Fruit fly (Drosophila melanogaster) whole organism, embryonic: Measurements from ENCODE around the gene Mst89B.

Experiments
- CG10267 ChIP-seq: fragments of 200-800 bp; sonication (Bioruptor generic); optimal IDR thresholded peaks from 2 replicates; lab custom pipeline; 2018; ENCODE audit warnings: missing biosample characterization, mild to moderate bottlenecking, missing genetic modification characterization, moderate library complexity
- CG10462 ChIP-seq: fragments of 200-800 bp; sonication (Bioruptor generic); optimal IDR thresholded peaks from 2 replicates; lab custom pipeline; 2016; ENCODE audit warnings: missing biosample characterization, missing genetic modification characterization
- CG10979 ChIP-seq: fragments of 200-800 bp; sonication (Bioruptor generic); optimal IDR thresholded peaks from 2 replicates; lab custom pipeline; 2018; ENCODE audit warnings: missing biosample characterization, mild to moderate bottlenecking, missing genetic modification characterization, moderate library complexity
- CG11504 ChIP-seq: fragments of 200-800 bp; sonication (Bioruptor generic); optimal IDR thresholded peaks from 3 replicates; lab custom pipeline; 2019; ENCODE audit warnings: missing biosample characterization, mild to moderate bottlenecking, missing genetic modification characterization, moderate library complexity
- CG11723 ChIP-seq: fragments of 200-800 bp; sonication (Bioruptor generic); optimal IDR thresholded peaks from 2 replicates; lab custom pipeline; 2017; ENCODE audit warnings: missing biosample characterization, mild to moderate bottlenecking, missing genetic modification characterization
- CG12744 ChIP-seq: fragments of 200-800 bp; sonication (Bioruptor generic); optimal IDR thresholded peaks from 2 replicates; lab custom pipeline; 2016; ENCODE audit warnings: missing biosample characterization, missing genetic modification characterization
- CG13287 ChIP-seq: fragments of 200-800 bp; sonication (Bioruptor generic); IDR thresholded peaks from 2 replicates; pipeline ENCODE4 v1.3.6; 2022; ENCODE audit warnings: missing biosample characterization, missing genetic modification characterization; ENCODE audit not compliant: partially characterized antibody
- CG13296 ChIP-seq: fragments of 200-800 bp; sonication (Bioruptor generic); optimal IDR thresholded peaks from 3 replicates; lab custom pipeline; 2018; ENCODE audit warnings: missing biosample characterization, mild to moderate bottlenecking, missing genetic modification characterization
- CG14014 ChIP-seq: fragments of 200-800 bp; sonication (Bioruptor generic); IDR thresholded peaks from 2 replicates; pipeline ENCODE4 v1.3.6; 2022; ENCODE audit warnings: missing biosample characterization, missing genetic modification characterization
- CG1602 ChIP-seq: fragments of 200-800 bp; sonication (Bioruptor generic); optimal IDR thresholded peaks from 3 replicates; lab custom pipeline; 2016; ENCODE audit warnings: missing biosample characterization, missing genetic modification characterization
- CG16779 ChIP-seq: fragments of 200-800 bp; sonication (Bioruptor generic); IDR thresholded peaks from 2 replicates; pipeline ENCODE4 v1.3.6; 2022; ENCODE audit warnings: missing biosample characterization, missing genetic modification characterization
- CG1832 ChIP-seq: fragments of 200-800 bp; sonication (Bioruptor generic); optimal IDR thresholded peaks from 2 replicates; lab custom pipeline; 2017; ENCODE audit warnings: missing biosample characterization, mild to moderate bottlenecking, missing genetic modification characterization, inconsistent platforms
- CG18764 ChIP-seq: fragments of 200-800 bp; sonication (Bioruptor generic); optimal IDR thresholded peaks from 3 replicates; lab custom pipeline; 2016; ENCODE audit warnings: missing biosample characterization, missing genetic modification characterization
- CG2129 ChIP-seq: fragments of 200-800 bp; sonication (Bioruptor generic); IDR thresholded peaks from 2 replicates; pipeline ENCODE4 v1.3.6; 2022; ENCODE audit warnings: missing biosample characterization, missing genetic modification characterization; ENCODE audit not compliant: partially characterized antibody
- CG2712 ChIP-seq: fragments of 200-800 bp; optimal IDR thresholded peaks from 3 replicates; lab custom pipeline; 2019; ENCODE audit warnings: missing biosample characterization, mild to moderate bottlenecking, missing genetic modification characterization, moderate library complexity
- CG2875 ChIP-seq: fragments of 200-800 bp; sonication (Bioruptor generic); optimal IDR thresholded peaks from 2 replicates; lab custom pipeline; 2017; ENCODE audit warnings: missing biosample characterization, mild to moderate bottlenecking, missing genetic modification characterization, missing genetic modification reagents
- CG4404 ChIP-seq: fragments of 200-800 bp; sonication (Bioruptor generic); IDR thresholded peaks from 2 replicates; pipeline ENCODE4 v1.3.6; 2022; ENCODE audit warnings: missing biosample characterization, missing genetic modification characterization
- CG4617 ChIP-seq: fragments of 200-800 bp; sonication (Bioruptor generic); optimal IDR thresholded peaks from 3 replicates; lab custom pipeline; 2016; ENCODE audit warnings: missing biosample characterization, missing genetic modification characterization, borderline replicate concordance
- CG7963 ChIP-seq: fragments of 200-800 bp; sonication (Bioruptor generic); IDR thresholded peaks from 3 replicates; pipeline ENCODE4 v1.3.6; 2022; ENCODE audit warnings: missing biosample characterization, missing genetic modification characterization; ENCODE audit not compliant: partially characterized antibody
- CG7987 ChIP-seq: fragments of 200-800 bp; sonication (Bioruptor generic); optimal IDR thresholded peaks from 2 replicates; lab custom pipeline; 2018; ENCODE audit warnings: missing biosample characterization, mild to moderate bottlenecking, missing genetic modification characterization, moderate library complexity
- Drgx ChIP-seq: fragments of 200-800 bp; sonication (Bioruptor generic); IDR thresholded peaks from 2 replicates; pipeline ENCODE4 v1.3.6; 2022; ENCODE audit warnings: missing biosample characterization, missing genetic modification characterization
- H2.0 ChIP-seq: fragments of 200-800 bp; sonication (Bioruptor generic); IDR thresholded peaks from 2 replicates; pipeline ENCODE4 v1.3.6; 2022; ENCODE audit warnings: missing biosample characterization, missing genetic modification characterization
- HLH54F ChIP-seq: fragments of 200-800 bp; sonication (Bioruptor generic); optimal IDR thresholded peaks from 3 replicates; lab custom pipeline; 2016; ENCODE audit warnings: missing biosample characterization, missing genetic modification characterization
- Hr51 ChIP-seq, 2 experiments: fragments of 200-800 bp; sonication (Bioruptor generic); optimal IDR thresholded peaks; 2 replicates in 1 of 2; 3 replicates in 1 of 2; lab custom pipeline; 2016 to 2018; ENCODE audit warnings: missing biosample characterization in 2 of 2, missing genetic modification characterization in 2 of 2, mild to moderate bottlenecking in 1 of 2, moderate library complexity in 1 of 2
- Myb ChIP-seq: fragments of 200-800 bp; sonication (Bioruptor generic); optimal IDR thresholded peaks from 2 replicates; lab custom pipeline; 2016; ENCODE audit warnings: missing biosample characterization, missing genetic modification characterization
- NC2β ChIP-seq: fragments of 200-800 bp; sonication (Bioruptor generic); optimal IDR thresholded peaks from 2 replicates; lab custom pipeline; 2016; ENCODE audit warnings: missing biosample characterization, missing genetic modification characterization
- NFAT ChIP-seq: fragments of 200-800 bp; sonication (Bioruptor generic); IDR thresholded peaks from 2 replicates; pipeline ENCODE4 v1.3.6; 2022; ENCODE audit warnings: missing biosample characterization, missing genetic modification characterization
- Oli ChIP-seq: fragments of 200-800 bp; sonication (Bioruptor generic); optimal IDR thresholded peaks from 2 replicates; lab custom pipeline; 2018; ENCODE audit warnings: missing biosample characterization, mild to moderate bottlenecking, missing genetic modification characterization, moderate library complexity
- Ptx1 ChIP-seq: fragments of 200-800 bp; sonication (Bioruptor generic); IDR thresholded peaks from 2 replicates; pipeline ENCODE4 v1.3.6; 2022; ENCODE audit warnings: missing biosample characterization, missing genetic modification characterization
- Spps ChIP-seq: fragments of 200-800 bp; sonication (Bioruptor generic); optimal IDR thresholded peaks from 2 replicates; lab custom pipeline; 2018; ENCODE audit warnings: missing biosample characterization, mild to moderate bottlenecking, missing genetic modification characterization
- TFAM ChIP-seq: fragments of 200-800 bp; sonication (Bioruptor generic); optimal IDR thresholded peaks from 2 replicates; lab custom pipeline; 2017; ENCODE audit warnings: missing biosample characterization, missing genetic modification characterization, inconsistent platforms
- Taf1 ChIP-seq: fragments of 200-800 bp; sonication (Bioruptor generic); IDR thresholded peaks from 2 replicates; pipeline ENCODE4 v1.3.6; 2022; ENCODE audit warnings: missing biosample characterization, missing genetic modification characterization
- Xbp1 ChIP-seq: fragments of 200-800 bp; sonication (Bioruptor generic); optimal IDR thresholded peaks from 3 replicates; lab custom pipeline; 2016; ENCODE audit warnings: missing biosample characterization, mild to moderate bottlenecking, missing genetic modification characterization
- abd-A ChIP-seq: fragments of 200-800 bp; sonication (Bioruptor generic); optimal IDR thresholded peaks from 3 replicates; lab custom pipeline; 2019; ENCODE audit warnings: missing biosample characterization, mild to moderate bottlenecking, missing genetic modification characterization, moderate library complexity
- az2 ChIP-seq: fragments of 200-800 bp; sonication (Bioruptor generic); optimal IDR thresholded peaks from 3 replicates; lab custom pipeline; 2016; ENCODE audit warnings: missing biosample characterization, missing genetic modification characterization
- bbx ChIP-seq: fragments of 200-800 bp; sonication (Bioruptor generic); IDR thresholded peaks from 2 replicates; pipeline ENCODE4 v1.3.6; 2022; ENCODE audit warnings: missing biosample characterization, missing genetic modification characterization; ENCODE audit not compliant: partially characterized antibody
- dm ChIP-seq: fragments of 200-800 bp; sonication (Bioruptor generic); optimal IDR thresholded peaks from 3 replicates; lab custom pipeline; 2016; ENCODE audit warnings: missing biosample characterization, missing genetic modification characterization
- dysf ChIP-seq: fragments of 200-800 bp; sonication (Bioruptor generic); IDR thresholded peaks from 3 replicates; pipeline ENCODE4 v1.3.6; 2022; ENCODE audit warnings: missing biosample characterization, missing genetic modification characterization
- gfzf ChIP-seq: fragments of 200-800 bp; sonication (Bioruptor generic); optimal IDR thresholded peaks from 2 replicates; lab custom pipeline; 2016; ENCODE audit warnings: missing biosample characterization, mild to moderate bottlenecking, missing genetic modification characterization, moderate library complexity
- grn ChIP-seq: fragments of 200-800 bp; sonication (Bioruptor generic); optimal IDR thresholded peaks from 3 replicates; lab custom pipeline; 2017; ENCODE audit warnings: missing biosample characterization, missing genetic modification characterization
- her ChIP-seq: fragments of 200-800 bp; sonication (Bioruptor generic); optimal IDR thresholded peaks from 2 replicates; lab custom pipeline; 2016; ENCODE audit warnings: missing biosample characterization, missing genetic modification characterization
- ind ChIP-seq: fragments of 200-800 bp; sonication (Bioruptor generic); optimal IDR thresholded peaks from 3 replicates; lab custom pipeline; 2016; ENCODE audit warnings: missing biosample characterization, missing genetic modification characterization
- lbe ChIP-seq: fragments of 200-800 bp; sonication (Bioruptor generic); optimal IDR thresholded peaks from 2 replicates; lab custom pipeline; 2016; ENCODE audit warnings: missing biosample characterization, mild to moderate bottlenecking, missing genetic modification characterization
- sisA ChIP-seq: fragments of 200-800 bp; sonication (Bioruptor generic); IDR thresholded peaks from 2 replicates; pipeline ENCODE4 v1.3.6; 2022; ENCODE audit warnings: missing biosample characterization, missing genetic modification characterization
- sob ChIP-seq: fragments of 200-800 bp; sonication (Bioruptor generic); IDR thresholded peaks from 2 replicates; pipeline ENCODE4 v1.3.6; 2022; ENCODE audit warnings: missing biosample characterization, missing genetic modification characterization
- stc ChIP-seq: fragments of 200-800 bp; sonication (Bioruptor generic); IDR thresholded peaks from 2 replicates; pipeline ENCODE4 v1.3.6; 2022; ENCODE audit warnings: missing biosample characterization, missing genetic modification characterization
- tna ChIP-seq: fragments of 200-800 bp; sonication (Bioruptor generic); IDR thresholded peaks from 2 replicates; pipeline ENCODE4 v1.3.6; 2022; ENCODE audit warnings: missing biosample characterization, missing genetic modification characterization; ENCODE audit not compliant: partially characterized antibody
- zen2 ChIP-seq: fragments of 200-800 bp; sonication (Bioruptor generic); IDR thresholded peaks from 3 replicates; pipeline ENCODE4 v1.3.6; 2022; ENCODE audit warnings: missing biosample characterization, missing genetic modification characterization; ENCODE audit not compliant: partially characterized antibody

The Mst89B gene

DNA sequence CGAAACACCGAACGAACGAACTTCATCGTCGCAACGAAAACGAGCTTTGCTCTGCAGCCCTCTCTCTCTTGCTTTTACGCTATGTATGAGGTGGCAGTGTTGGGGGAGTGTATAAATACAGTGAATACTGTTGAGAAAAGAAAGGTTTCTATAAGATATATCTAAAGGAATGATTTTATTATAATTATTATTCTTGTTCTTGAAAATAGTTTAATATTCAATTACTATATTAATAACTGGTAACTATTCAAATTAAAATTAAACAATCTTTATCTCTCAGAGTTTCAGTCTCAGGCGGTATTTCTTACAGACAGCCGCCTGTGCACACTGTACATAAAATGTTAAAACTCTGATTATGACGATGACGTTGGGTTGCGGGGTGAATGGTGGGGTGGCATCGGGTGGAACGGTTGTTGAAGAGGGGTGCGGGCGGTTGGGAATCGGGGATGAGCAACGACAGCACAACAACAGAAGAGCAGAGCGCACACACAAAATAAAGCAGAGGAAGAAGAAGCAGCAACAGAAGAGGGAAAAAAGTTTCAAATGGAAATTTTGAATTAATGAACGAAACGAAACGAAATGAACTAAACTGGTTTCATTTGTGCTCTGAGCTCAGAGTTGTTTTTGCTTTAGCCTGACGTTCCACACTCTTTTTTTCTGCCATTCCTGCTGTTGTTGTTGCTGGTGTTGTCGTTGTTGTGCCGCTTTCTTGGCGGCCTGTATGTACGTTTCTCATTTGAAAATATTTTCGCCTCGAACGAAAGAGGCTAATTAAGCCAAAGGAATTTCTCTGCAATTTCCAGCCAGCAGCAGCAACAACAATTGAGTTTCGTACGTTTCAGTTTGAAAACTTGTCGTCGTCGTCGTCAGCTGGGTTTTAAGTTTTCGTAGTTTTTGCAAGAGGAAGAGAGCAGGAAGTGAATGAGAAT, 29.8 kb upstream of the Mst89B start (continued):
- TF ChIP-seq NFAT (no peak), sisA (GFP tag; lab: Robert Waterston, UW) (no peak), NC2β (peak; percentile 73), CG7987 (GFP tag; lab: Kevin White, UChicago) (peak; percentile 90), zen2 (no peak), lbe (peak; percentile 95), H2.0 (GFP tag; lab: Robert Waterston, UW) (no peak), CG4617 (GFP tag; lab: Kevin White, UChicago) (peak; percentile 93), CG10462 (GFP tag; lab: Kevin White, UChicago) (peak; percentile 89), CG2712 (tag; lab: Kevin White, UChicago) (peak; percentile 99), Myb (peak; percentile 50), CG7963 (no peak), Hr51 (GFP tag; optimal IDR thresholded peaks at IDR 0.05; lab: Kevin White, UChicago) (peak; percentile 82 to 99), CG10267 (tag; lab: Kevin White, UChicago) (peak; percentile 96), Drgx (no peak), sob (GFP tag; lab: Robert Waterston, UW) (no peak), CG13296 (GFP tag; lab: Kevin White, UChicago) (peak; percentile 98), Oli (tag; lab: Kevin White, UChicago) (peak; percentile 98), TFAM (GFP tag; lab: Kevin White, UChicago) (peak; percentile 77), Spps (tag; lab: Kevin White, UChicago) (peak; percentile 97), CG13287 (GFP tag; lab: Robert Waterston, UW) (no peak), CG11504 (tag; lab: Kevin White, UChicago) (peak; percentile 98), CG18764 (GFP tag; lab: Kevin White, UChicago) (peak; percentile 92), Taf1 (GFP tag; lab: Robert Waterston, UW) (no peak), az2 (GFP tag; lab: Kevin White, UChicago) (peak; percentile 98), grn (GFP tag; lab: Kevin White, UChicago) (peak; percentile 76), CG2875 (GFP tag; lab: Kevin White, UChicago) (peak; percentile 96), her (peak; percentile 57), Ptx1 (GFP tag; lab: Robert Waterston, UW) (no peak), gfzf (GFP tag; lab: Kevin White, UChicago) (peak; percentile 3), CG10979 (tag; lab: Kevin White, UChicago) (peak; percentile 98), HLH54F (GFP tag; lab: Kevin White, UChicago) (peak; percentile 74), bbx (GFP tag; lab: Robert Waterston, UW) (no peak), tna (GFP tag; lab: Robert Waterston, UW) (no peak), Xbp1 (peak; percentile 98), CG12744 (GFP tag; lab: Kevin White, UChicago) (peak; percentile 44), dysf (GFP tag; lab: Robert Waterston, UW) (no peak), CG16779 (GFP tag; lab: Robert Waterston, UW) (no peak), CG1602 (GFP tag; lab: Kevin White, UChicago) (peak; percentile 97), stc (GFP tag; lab: Robert Waterston, UW) (no peak), CG11723 (GFP tag; lab: Kevin White, UChicago) (peak; percentile 94), CG4404 (no peak), abd-A (peak; percentile 99), CG2129 (GFP tag; lab: Robert Waterston, UW) (no peak), CG14014 (GFP tag; lab: Robert Waterston, UW) (no peak), dm (GFP tag; lab: Kevin White, UChicago) (no peak), CG1832 (GFP tag; lab: Kevin White, UChicago) (no peak), ind (GFP tag; lab: Kevin White, UChicago) (peak; percentile 98)
